Fruit fly (Drosophila melanogaster): ENCODE data around the gene CG7512.

CG7512 gene

dm6 chr3L:11539511-11540329, 26.2 kb downstream of the CG7512 start:
- TF ChIP-seq Gug (GFP tag; IDR thresholded peaks at IDR 0.05) (no peak), Hr39 (GFP tag; optimal IDR thresholded peaks at IDR 0.05) (no peak), CG8319 (GFP tag; optimal IDR thresholded peaks at IDR 0.05) (no peak), Hr4 (GFP tag; optimal IDR thresholded peaks at IDR 0.05) (no peak), CG6808 (GFP tag; optimal IDR thresholded peaks at IDR 0.05) (no peak), Lpt (GFP tag; optimal IDR thresholded peaks at IDR 0.05) (no peak), lz (GFP tag; optimal IDR thresholded peaks at IDR 0.05) (no peak), CG6163 (GFP tag; IDR thresholded peaks at IDR 0.05) (no peak), Sox102F (GFP tag; optimal IDR thresholded peaks at IDR 0.05) (no peak), net (GFP tag; optimal IDR thresholded peaks at IDR 0.05) (no peak), fkh (GFP tag; optimal IDR thresholded peaks at IDR 0.05) (no peak), pdm3 (GFP tag; optimal IDR thresholded peaks at IDR 0.05) (no peak), CG34406 (GFP tag; optimal IDR thresholded peaks at IDR 0.05) (no peak), Eip75B (GFP tag; optimal IDR thresholded peaks at IDR 0.05) (no peak), Eip78C (GFP tag) (no peak), achi (GFP tag; optimal IDR thresholded peaks at IDR 0.05) (no peak)

DNA sequence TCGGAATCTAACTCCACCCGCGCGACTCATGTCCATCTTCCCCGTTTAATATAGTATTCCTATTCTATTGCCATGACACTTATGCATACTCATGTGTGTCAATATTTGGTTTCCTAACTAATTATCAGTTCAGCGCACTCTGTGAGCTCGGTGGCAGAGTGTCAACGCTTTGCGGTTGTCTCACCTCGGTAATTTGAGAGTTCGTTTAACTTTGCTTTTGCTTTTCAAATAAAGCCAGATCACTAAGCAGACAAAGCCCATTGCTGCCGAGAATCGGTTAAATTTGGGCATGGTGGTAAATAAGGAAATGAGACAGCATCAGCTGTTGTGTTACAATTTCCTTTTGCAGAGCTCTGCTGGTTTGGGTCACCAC, 26.8 kb downstream of the CG7512 start:
- TF ChIP-seq CG7368 (GFP tag; optimal IDR thresholded peaks at IDR 0.05) = no peak
- TF ChIP-seq fkh (GFP tag; optimal IDR thresholded peaks at IDR 0.05) = peak; percentile 89

DNA sequence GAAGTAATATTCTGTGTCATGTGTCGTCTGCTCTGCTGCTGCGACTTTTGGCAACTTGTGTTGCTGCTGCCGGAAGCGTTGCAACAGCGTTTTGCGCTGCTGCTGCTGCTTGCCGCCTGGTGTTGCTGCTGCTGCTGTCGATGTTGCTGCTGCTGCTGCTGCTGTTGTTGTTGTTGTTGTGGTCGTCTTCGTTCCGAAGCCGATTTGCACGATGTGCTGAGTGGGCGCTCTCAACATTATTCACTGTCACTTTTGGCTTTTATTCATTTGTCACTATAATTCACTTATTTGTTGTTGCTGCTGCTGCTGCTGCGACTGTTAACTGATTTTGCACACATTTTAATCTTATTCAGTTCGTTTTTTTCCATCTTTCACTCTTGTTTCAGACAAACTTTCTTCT, 28.9 kb downstream of the CG7512 start:
- TF ChIP-seq Gug (GFP tag; IDR thresholded peaks at IDR 0.05) (no peak), CG16779 (tag; optimal IDR thresholded peaks at IDR 0.05) (no peak), CG4318 (GFP tag; optimal IDR thresholded peaks at IDR 0.05) (no peak), dac (GFP tag; optimal IDR thresholded peaks at IDR 0.05) (no peak), CG6854 (GFP tag; optimal IDR thresholded peaks at IDR 0.05) (no peak), CG15336 (GFP tag; IDR thresholded peaks at IDR 0.05) (no peak), CG3919 (GFP tag; optimal IDR thresholded peaks at IDR 0.05) (peak; percentile 13), cyc (GFP tag; optimal IDR thresholded peaks at IDR 0.05) (no peak)

DNA sequence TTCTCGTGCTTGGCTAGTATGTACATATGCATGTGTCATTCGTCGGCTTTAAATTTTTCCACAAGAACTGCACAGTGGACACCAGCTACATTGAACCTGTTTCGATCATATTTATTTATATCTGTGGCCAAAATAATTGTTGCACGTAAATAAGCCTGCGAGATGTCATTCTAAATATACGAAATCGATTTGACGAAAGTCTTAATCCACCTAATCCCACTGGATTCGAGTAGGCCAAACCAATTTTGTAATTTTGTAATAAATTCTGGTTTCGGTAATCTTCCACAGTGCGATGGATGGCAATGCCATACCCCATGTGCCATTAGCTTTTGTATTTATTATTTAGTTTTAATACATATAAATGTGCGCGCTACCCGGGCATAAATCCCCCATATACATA, 29.4 kb downstream of the CG7512 start:
- TF ChIP-seq Hr4 (GFP tag; optimal IDR thresholded peaks at IDR 0.05) (peak; percentile 14), acj6 (GFP tag; optimal IDR thresholded peaks at IDR 0.05) (no peak), CG32006 (GFP tag; optimal IDR thresholded peaks at IDR 0.05) (peak; percentile 14), Eip78C (GFP tag) (peak; percentile 10)

DNA sequence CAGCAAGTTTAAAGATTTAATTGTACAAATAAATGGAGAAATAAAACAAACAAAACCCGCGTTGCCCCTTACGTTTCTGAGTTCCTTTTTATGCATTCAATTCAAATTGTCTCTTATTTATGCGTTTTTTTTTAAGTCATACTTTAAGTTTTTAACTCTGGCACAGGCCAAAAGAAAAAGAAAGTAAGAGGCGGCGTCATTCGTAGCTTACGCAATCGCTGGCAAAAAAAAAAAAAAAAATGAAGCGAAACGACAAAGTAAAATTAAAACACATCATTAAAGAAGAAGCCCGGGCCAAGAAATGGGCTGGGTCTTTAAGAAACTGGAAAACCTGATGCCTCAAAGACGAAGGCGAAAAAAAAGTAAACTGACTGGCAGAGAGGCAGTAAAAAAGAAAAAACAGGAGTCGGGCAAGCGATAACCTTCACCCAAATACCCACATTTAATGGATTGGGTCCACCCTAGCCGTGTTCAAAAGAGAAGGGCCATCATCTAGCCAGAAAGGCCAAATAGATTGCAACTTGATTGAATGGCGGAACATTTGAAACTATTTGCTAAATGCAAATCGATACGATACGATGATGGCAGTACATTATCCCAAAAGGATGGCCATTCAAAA, 30.3 kb downstream of the CG7512 start:
- TF ChIP-seq CG8119 (GFP tag; IDR thresholded peaks at IDR 0.05) = no peak
- peak; percentile 22 for TF ChIP-seq achi (GFP tag; optimal IDR thresholded peaks at IDR 0.05)
- TF ChIP-seq CG11294 (GFP tag; IDR thresholded peaks at IDR 0.05) = no peak
- no peak for TF ChIP-seq CG16779 (tag; optimal IDR thresholded peaks at IDR 0.05)
- TF ChIP-seq fd59A (GFP tag; optimal IDR thresholded peaks at IDR 0.05) = no peak
- peak; percentile 12 for TF ChIP-seq CG6808 (GFP tag; optimal IDR thresholded peaks at IDR 0.05)
- no peak for TF ChIP-seq Eip93F (GFP tag; optimal IDR thresholded peaks at IDR 0.05)
- no peak for TF ChIP-seq Hr4 (GFP tag; optimal IDR thresholded peaks at IDR 0.05)
- TF ChIP-seq CG3032 (tag; optimal IDR thresholded peaks at IDR 0.05) = no peak
- TF ChIP-seq CG32006 (GFP tag; optimal IDR thresholded peaks at IDR 0.05) = no peak
- TF ChIP-seq CG15336 (GFP tag; IDR thresholded peaks at IDR 0.05) = no peak
- TF ChIP-seq cyc (GFP tag; optimal IDR thresholded peaks at IDR 0.05) = no peak
- no peak for TF ChIP-seq lz (GFP tag; optimal IDR thresholded peaks at IDR 0.05)
- TF ChIP-seq svp (GFP tag) = peak; percentile 58
- no peak for TF ChIP-seq Met (GFP tag; optimal IDR thresholded peaks at IDR 0.05)
- TF ChIP-seq Sox15 (GFP tag; optimal IDR thresholded peaks at IDR 0.05) = no peak
- TF ChIP-seq esn (GFP tag; optimal IDR thresholded peaks at IDR 0.05) = no peak
- no peak for TF ChIP-seq Gug (GFP tag; IDR thresholded peaks at IDR 0.05)
- TF ChIP-seq salr (GFP tag; optimal IDR thresholded peaks at IDR 0.05) = no peak
- TF ChIP-seq Hr39 (GFP tag; optimal IDR thresholded peaks at IDR 0.05) = no peak
- no peak for TF ChIP-seq CG10631 (GFP tag; optimal IDR thresholded peaks at IDR 0.05)
- peak; percentile 68 for TF ChIP-seq Blimp-1 (GFP tag; optimal IDR thresholded peaks at IDR 0.05)
- TF ChIP-seq pdm3 (GFP tag; optimal IDR thresholded peaks at IDR 0.05) = no peak
- TF ChIP-seq vri (GFP tag; optimal IDR thresholded peaks at IDR 0.05) = peak; percentile 43
- peak; percentile 10; the same call in 1 of the 3 replicates for TF ChIP-seq CG6163 (GFP tag; IDR thresholded peaks at IDR 0.05)
- TF ChIP-seq CG6276 (GFP tag; optimal IDR thresholded peaks at IDR 0.05) = no peak
- no peak for TF ChIP-seq net (GFP tag; optimal IDR thresholded peaks at IDR 0.05)
- TF ChIP-seq Sox102F (GFP tag; optimal IDR thresholded peaks at IDR 0.05) = peak; percentile 19
- TF ChIP-seq CG4318 (GFP tag; optimal IDR thresholded peaks at IDR 0.05) = no peak

Measured in whole organism, prepupa.